Worm (Caenorhabditis elegans) whole organism, L1 larva: ENCODE data around the gene col-95.

ENCODE experiments used
- blmp-1 ChIP-seq: fragments of 150-350 bp; optimal IDR thresholded peaks from 2 replicates; lab custom pipeline; 2014; ENCODE audit warnings: missing biosample characterization, missing genetic modification characterization
- isw-1 ChIP-seq: fragments of 200-800 bp; sonication (Bioruptor generic); IDR thresholded peaks from 2 replicates; pipeline ENCODE4 v1.3.6; 2022; ENCODE audit warnings: missing genetic modification characterization, missing compliant biosample characterization
- nhr-11 ChIP-seq: fragments of 150-350 bp; optimal IDR thresholded peaks from 2 replicates; lab custom pipeline; 2014; ENCODE audit warnings: missing biosample characterization, missing genetic modification characterization
- pqm-1 ChIP-seq: sonication (generic microtip); optimal IDR thresholded peaks from 3 replicates; lab custom pipeline; 2017; ENCODE audit warnings: missing biosample characterization, missing genetic modification characterization
- snpc-4 ChIP-seq: fragments of 150-350 bp; optimal IDR thresholded peaks from 2 replicates; lab custom pipeline; 2014; ENCODE audit warnings: missing biosample characterization, missing genetic modification characterization
- unc-62 ChIP-seq: fragments of 150-350 bp; optimal IDR thresholded peaks from 2 replicates; lab custom pipeline; 2014; ENCODE audit warnings: missing biosample characterization, missing genetic modification reagents, missing genetic modification characterization

- no peak for TF ChIP-seq isw-1
- no peak for TF ChIP-seq pqm-1
- TF ChIP-seq blmp-1 (tag; lab: Kevin White, UChicago): no peak
- no peak for TF ChIP-seq unc-62 (GFP tag; lab: Kevin White, UChicago)
- no peak for TF ChIP-seq snpc-4 (tag; lab: Kevin White, UChicago)
- no peak for TF ChIP-seq nhr-11 (tag; lab: Kevin White, UChicago)
Measured at ce11 chrIII:11696273-11696672, 7.5 kb upstream of the col-95 start, which contains the start of gene Y41C4A.6.
